Worm (Caenorhabditis elegans) whole organism, early embryonic: ENCODE data around the gene dpyd-1.

Source experiments
- B0310.2 ChIP-seq: sonication (generic microtip); optimal IDR thresholded peaks from 2 replicates; lab custom pipeline; 2016; ENCODE audit warnings: mild to moderate bottlenecking, missing genetic modification characterization, missing compliant biosample characterization
- ama-1 ChIP-seq: fragments of 150-350 bp; optimal IDR thresholded peaks from 2 replicates; lab custom pipeline; 2014
- ets-7 ChIP-seq: sonication (generic microtip); optimal IDR thresholded peaks from 2 replicates; lab custom pipeline; 2016; ENCODE audit warnings: missing genotype, missing genetic modification characterization, missing compliant biosample characterization
- hmbx-1 ChIP-seq: sonication (generic microtip); optimal IDR thresholded peaks from 2 replicates; lab custom pipeline; 2016; ENCODE audit warnings: mild to moderate bottlenecking, missing genetic modification characterization, missing compliant biosample characterization
- hmg-4 ChIP-seq: fragments of 200-800 bp; sonication (Bioruptor generic); optimal IDR thresholded peaks from 2 replicates; lab custom pipeline; 2018; ENCODE audit warnings: mild to moderate bottlenecking, missing genetic modification characterization, missing compliant biosample characterization
- hnd-1 ChIP-seq: sonication (generic microtip); optimal IDR thresholded peaks from 2 replicates; lab custom pipeline; 2016; ENCODE audit warnings: missing genetic modification characterization, missing compliant biosample characterization
- sea-1 ChIP-seq: fragments of 200-800 bp; sonication (Bioruptor generic); conservative IDR thresholded peaks from 2 replicates; pipeline ENCODE4 v1.3.6; 2022; ENCODE audit warnings: missing genetic modification characterization, missing compliant biosample characterization
- tbx-37 ChIP-seq: fragments of 200-800 bp; sonication (Bioruptor generic); conservative IDR thresholded peaks from 2 replicates; pipeline ENCODE4 v1.3.6; 2022; ENCODE audit warnings: missing genetic modification reagents, missing genetic modification characterization, missing compliant biosample characterization

ce11 chrX:5458043-5458442 lies 9.6 kb upstream of the dpyd-1 start:
- no peak for TF ChIP-seq hmbx-1
- no peak for TF ChIP-seq ama-1
- no peak for TF ChIP-seq hnd-1 (tag; lab: Kevin White, UChicago)
- no peak for TF ChIP-seq B0310.2 (tag; lab: Kevin White, UChicago)
- no peak for TF ChIP-seq ets-7 (tag; lab: Kevin White, UChicago)
- no peak for TF ChIP-seq tbx-37 (GFP tag; lab: Robert Waterston, UW)
- no peak for TF ChIP-seq hmg-4 (GFP tag; lab: Kevin White, UChicago)
- no peak for TF ChIP-seq sea-1
